Worm (Caenorhabditis elegans): ENCODE results near the gene acl-4.

DNA sequence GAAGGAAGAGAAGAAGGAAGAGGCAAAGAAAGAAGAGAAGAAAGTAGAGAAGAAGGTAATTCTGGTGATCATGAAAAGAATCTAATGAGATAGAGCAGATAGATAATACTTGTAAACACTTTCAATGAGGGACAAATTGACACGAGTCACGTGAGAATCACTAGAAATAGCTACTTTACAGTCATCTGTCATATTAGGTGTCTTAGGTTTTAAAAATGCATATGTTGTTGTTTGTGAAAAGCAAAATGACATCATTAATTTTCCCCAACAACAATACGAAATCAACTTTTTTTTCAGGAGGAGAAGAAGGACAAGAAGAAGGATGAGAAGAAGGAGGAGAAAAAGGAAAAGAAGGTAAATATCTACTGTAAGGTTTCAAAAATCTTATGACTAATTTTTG lies 4.9 kb upstream of the acl-4 start:
- TF ChIP-seq nhr-179 (tag; optimal IDR thresholded peaks at IDR 0.05) (no peak), mes-4 (tag; optimal IDR thresholded peaks at IDR 0.05) (no peak), tbx-9 (tag; optimal IDR thresholded peaks at IDR 0.05; ENCODE audit: borderline replicate concordance) (no peak), snpc-4 (GFP tag; optimal IDR thresholded peaks at IDR 0.05) (no peak), snpc-4 (tag; optimal IDR thresholded peaks at IDR 0.05) (no peak), sea-2 (GFP tag; IDR thresholded peaks at IDR 0.05) (no peak), bed-1 (GFP tag; IDR thresholded peaks at IDR 0.05) (no peak), bed-2 (GFP tag; IDR thresholded peaks at IDR 0.05) (no peak), ekl-4 (GFP tag; IDR thresholded peaks at IDR 0.05) (no peak), ama-1 (optimal IDR thresholded peaks at IDR 0.05) (no peak), ama-1 (GFP tag; optimal IDR thresholded peaks at IDR 0.05) (no peak), rpc-1 (optimal IDR thresholded peaks at IDR 0.05) (no peak), rpc-1 (tag; optimal IDR thresholded peaks at IDR 0.05) (no peak), attf-3 (GFP tag; conservative IDR thresholded peaks at IDR 0.05) (no peak), efl-1 (GFP tag; optimal IDR thresholded peaks at IDR 0.05) (no peak), K12H6.12 (tag; optimal IDR thresholded peaks at IDR 0.05) (no peak)

All from whole organism, young adult.